Worm (Caenorhabditis elegans) whole organism, L3 larva: ENCODE measurements around the gene R11E3.19.
A peak's percentile ranks its signal among the peaks of the same experiment; 100 is the strongest.

Experiments
- R02D3.7 ChIP-seq: fragments of 150-350 bp; optimal IDR thresholded peaks from 2 replicates; lab custom pipeline; 2014; ENCODE audit warnings: missing biosample characterization, missing genetic modification characterization
- ZK546.5 ChIP-seq: sonication (generic microtip); optimal IDR thresholded peaks from 2 replicates; lab custom pipeline; 2017; ENCODE audit warnings: missing biosample characterization, missing genetic modification characterization
- ama-1 ChIP-seq: fragments of 150-350 bp; optimal IDR thresholded peaks from 2 replicates; lab custom pipeline; 2018
- ceh-16 ChIP-seq: sonication (generic microtip); optimal IDR thresholded peaks from 2 replicates; lab custom pipeline; 2017; ENCODE audit warnings: missing biosample characterization, missing genetic modification characterization
- ceh-28 ChIP-seq: fragments of 150-350 bp; optimal IDR thresholded peaks from 2 replicates; lab custom pipeline; 2014; ENCODE audit warnings: missing biosample characterization, missing genetic modification reagents, missing genetic modification characterization
- ceh-9 ChIP-seq: sonication (generic microtip); optimal IDR thresholded peaks from 2 replicates; lab custom pipeline; 2018; ENCODE audit warnings: missing biosample characterization, missing genetic modification characterization
- daf-12 ChIP-seq: fragments of 150-350 bp; optimal IDR thresholded peaks from 2 replicates; lab custom pipeline; 2014; ENCODE audit warnings: missing biosample characterization, missing genetic modification reagents, missing genetic modification characterization
- egl-27 ChIP-seq: sonication (generic microtip); optimal IDR thresholded peaks from 4 replicates; lab custom pipeline; 2017; ENCODE audit warnings: missing biosample characterization, missing genetic modification reagents, missing genetic modification characterization
- egl-5 ChIP-seq: fragments of 150-350 bp; optimal IDR thresholded peaks from 2 replicates; lab custom pipeline; 2017; ENCODE audit warnings: missing biosample characterization, missing genetic modification reagents, missing genetic modification characterization, inconsistent platforms
- elt-1 ChIP-seq: fragments of 150-350 bp; optimal IDR thresholded peaks from 2 replicates; lab custom pipeline; 2014; ENCODE audit warnings: missing biosample characterization, missing genetic modification characterization
- elt-3 ChIP-seq, 3 experiments: fragments of 150-350 bp in 1 of 3; sonication (generic microtip) in 2 of 3; optimal IDR thresholded peaks; 2 replicates in 2 of 3; 4 replicates in 1 of 3; lab custom pipeline; 2014 to 2017; ENCODE audit warnings: missing biosample characterization in 3 of 3, missing genetic modification characterization in 3 of 3
- eor-1 ChIP-seq, 2 experiments: fragments of 150-350 bp; optimal IDR thresholded peaks; 2 replicates each; lab custom pipeline; 2014 to 2018; ENCODE audit warnings: missing biosample characterization in 2 of 2, missing genetic modification characterization in 2 of 2
- fkh-10 ChIP-seq: sonication (generic microtip); optimal IDR thresholded peaks from 2 replicates; lab custom pipeline; 2017; ENCODE audit warnings: missing biosample characterization, missing genetic modification reagents, missing genetic modification characterization
- jun-1 ChIP-seq: fragments of 150-350 bp; optimal IDR thresholded peaks from 2 replicates; lab custom pipeline; 2014; ENCODE audit warnings: missing biosample characterization, missing genetic modification reagents, missing genetic modification characterization
- lin-15B ChIP-seq: fragments of 150-350 bp; optimal IDR thresholded peaks from 2 replicates; lab custom pipeline; 2014; ENCODE audit warnings: missing biosample characterization, missing genetic modification characterization
- lin-39 ChIP-seq: fragments of 150-350 bp; optimal IDR thresholded peaks from 2 replicates; lab custom pipeline; 2018; ENCODE audit warnings: missing biosample characterization, missing genetic modification reagents, missing genetic modification characterization
- lsy-12 ChIP-seq: sonication (generic microtip); optimal IDR thresholded peaks from 2 replicates; lab custom pipeline; 2016; ENCODE audit warnings: mild to moderate bottlenecking, missing genetic modification characterization, missing compliant biosample characterization
- mdl-1 ChIP-seq: fragments of 150-350 bp; optimal IDR thresholded peaks from 2 replicates; lab custom pipeline; 2014; ENCODE audit warnings: missing biosample characterization, missing genetic modification characterization
- nfya-1 ChIP-seq: sonication (generic microtip); optimal IDR thresholded peaks from 2 replicates; lab custom pipeline; 2017; ENCODE audit warnings: missing genetic modification characterization, mild to moderate bottlenecking, missing compliant biosample characterization, antibody characterized with exemption, moderate library complexity; ENCODE audit not compliant: insufficient read depth
- nhr-12 ChIP-seq: fragments of 150-350 bp; optimal IDR thresholded peaks from 2 replicates; lab custom pipeline; 2014; ENCODE audit warnings: missing biosample characterization, missing genetic modification characterization
- nhr-28 ChIP-seq: fragments of 150-350 bp; optimal IDR thresholded peaks from 2 replicates; lab custom pipeline; 2014; ENCODE audit warnings: missing biosample characterization, missing genetic modification characterization
- nhr-43 ChIP-seq: sonication (generic microtip); optimal IDR thresholded peaks from 2 replicates; lab custom pipeline; 2016; ENCODE audit warnings: mild to moderate bottlenecking, missing genetic modification characterization, missing compliant biosample characterization; ENCODE audit not compliant: poor library complexity, severe bottlenecking
- nhr-67 ChIP-seq: fragments of 150-350 bp; optimal IDR thresholded peaks from 2 replicates; lab custom pipeline; 2014; ENCODE audit warnings: missing biosample characterization, missing genetic modification characterization
- nhr-76 ChIP-seq: fragments of 150-350 bp; sonication (generic microtip); optimal IDR thresholded peaks from 5 replicates; lab custom pipeline; 2014; ENCODE audit warnings: missing biosample characterization, missing genetic modification characterization
- nhr-77 ChIP-seq: fragments of 150-350 bp; optimal IDR thresholded peaks from 2 replicates; lab custom pipeline; 2014; ENCODE audit warnings: missing biosample characterization, missing genetic modification characterization
- pha-4 ChIP-seq: fragments of 150-350 bp; optimal IDR thresholded peaks from 2 replicates; lab custom pipeline; 2014; ENCODE audit warnings: missing biosample characterization, missing genetic modification reagents, missing genetic modification characterization
- pqm-1 ChIP-seq: fragments of 150-350 bp; optimal IDR thresholded peaks from 2 replicates; lab custom pipeline; 2017; ENCODE audit warnings: missing biosample characterization, missing genetic modification characterization, inconsistent platforms
- sea-2 ChIP-seq: fragments of 150-350 bp; sonication (generic microtip); optimal IDR thresholded peaks from 4 replicates; lab custom pipeline; 2014; ENCODE audit warnings: missing biosample characterization, missing genetic modification reagents, missing genetic modification characterization
- skn-1 ChIP-seq: fragments of 150-350 bp; optimal IDR thresholded peaks from 2 replicates; lab custom pipeline; 2014; ENCODE audit warnings: missing biosample characterization, missing genetic modification characterization
- snpc-4 ChIP-seq: fragments of 150-350 bp; optimal IDR thresholded peaks from 2 replicates; lab custom pipeline; 2014; ENCODE audit warnings: missing biosample characterization, missing genetic modification characterization
- tbx-2 ChIP-seq: sonication (generic microtip); optimal IDR thresholded peaks from 2 replicates; lab custom pipeline; 2016; ENCODE audit warnings: mild to moderate bottlenecking, missing genetic modification characterization, missing compliant biosample characterization
- unc-39 ChIP-seq: sonication (generic microtip); optimal IDR thresholded peaks from 4 replicates; lab custom pipeline; 2017; ENCODE audit warnings: missing biosample characterization, missing genetic modification characterization
- unc-62 ChIP-seq: fragments of 150-350 bp; sonication (generic microtip); optimal IDR thresholded peaks from 4 replicates; lab custom pipeline; 2014; ENCODE audit warnings: missing biosample characterization, missing genetic modification reagents, missing genetic modification characterization
- zag-1 ChIP-seq: fragments of 150-350 bp; optimal IDR thresholded peaks from 2 replicates; lab custom pipeline; 2014; ENCODE audit warnings: missing biosample characterization, missing genetic modification characterization
- ztf-11 ChIP-seq: fragments of 150-350 bp; optimal IDR thresholded peaks from 2 replicates; lab custom pipeline; 2014; ENCODE audit warnings: missing biosample characterization, missing genetic modification characterization

The R11E3.19 gene

ce11 chrIV:4776501-4776900 is 600 bp upstream of the R11E3.19 start:
- TF ChIP-seq ama-1 (lab: Kevin White, UChicago), result no peak
- TF ChIP-seq nfya-1 (tag; lab: Kevin White, UChicago), result peak; percentile 94

DNA sequence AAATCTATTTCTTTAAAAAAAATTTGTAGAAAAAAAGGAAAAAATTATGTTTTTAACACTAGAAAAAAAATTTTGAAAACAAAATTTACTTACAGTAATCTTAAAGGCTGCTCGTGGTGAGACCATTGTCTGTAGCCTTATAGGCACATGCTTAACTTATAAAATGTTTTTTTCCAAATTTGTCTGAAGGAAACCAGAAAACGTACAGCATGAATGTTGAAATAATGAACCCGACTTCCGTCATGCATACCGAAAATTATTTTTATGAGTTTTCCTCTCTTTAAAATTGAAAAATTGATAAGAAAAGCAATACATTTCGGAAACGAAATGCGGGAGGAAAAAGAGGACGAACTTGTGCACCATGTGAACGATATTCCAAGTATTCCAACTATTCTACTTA is 4.1 kb downstream of the R11E3.19 start, which contains the start of gene R11E3.2:
Gene R11E3.2, plus strand, starts transcription at position 301 of the 400 bp plus-strand sequence.
- TF ChIP-seq elt-1, result no peak
- no peak for TF ChIP-seq mdl-1 (tag; lab: Kevin White, UChicago)
- TF ChIP-seq egl-27 (tag; lab: Kevin White, UChicago), result no peak

- TF ChIP-seq unc-39 (tag; lab: Kevin White, UChicago) (no peak), ceh-16 (no peak), eor-1 (tag; optimal IDR thresholded peaks at IDR 0.05; lab: Kevin White, UChicago) (no peak), snpc-4 (tag; lab: Kevin White, UChicago) (no peak), nhr-67 (tag; lab: Kevin White, UChicago) (no peak), pqm-1 (tag; lab: Kevin White, UChicago) (no peak), ZK546.5 (tag; lab: Kevin White, UChicago) (no peak), ceh-9 (tag; lab: Kevin White, UChicago) (no peak), egl-5 (tag; lab: Kevin White, UChicago) (no peak), ama-1 (lab: Kevin White, UChicago) (no peak), daf-12 (tag; lab: Kevin White, UChicago) (no peak), fkh-10 (no peak), nhr-12 (no peak), zag-1 (no peak), unc-62 (GFP tag; lab: Kevin White, UChicago) (no peak), lin-15B (tag; lab: Kevin White, UChicago) (no peak), ceh-28 (no peak), nhr-77 (tag; lab: Kevin White, UChicago) (no peak), R02D3.7 (no peak)
- TF ChIP-seq, all 47 proteins: peak for 0
Measured at ce11 chrIV:4764422-4764821, 11.5 kb downstream of the R11E3.19 start, which contains the start of gene npp-26. Gene npp-26 (plus strand): TSS chrIV:4764722.

DNA sequence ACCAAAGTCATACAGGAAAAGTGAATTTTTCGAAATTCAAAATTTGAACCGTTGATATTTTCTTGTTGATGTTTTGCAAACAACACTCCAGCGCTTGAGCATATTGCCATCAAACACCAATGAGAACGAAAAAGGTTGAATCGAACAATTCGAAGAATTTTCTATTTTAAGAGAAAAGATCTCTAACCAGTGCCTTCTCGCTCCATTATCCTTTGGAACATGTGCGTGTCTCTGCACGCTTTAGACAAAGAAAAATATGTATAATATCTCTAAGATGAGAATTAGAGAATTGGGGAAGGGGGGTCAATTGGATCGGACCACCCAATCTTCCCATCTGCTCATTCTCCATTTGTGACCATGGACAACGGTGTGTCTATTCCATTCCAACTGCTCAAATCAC is 12.1 kb downstream of the R11E3.19 start, which contains the start of gene Y17G9B.2:
Gene Y17G9B.2, plus strand, starts transcription at position 301 of the 400 bp plus-strand sequence.
- TF ChIP-seq ztf-11 (tag; lab: Kevin White, UChicago) (no peak), daf-12 (tag; lab: Kevin White, UChicago) (no peak), fkh-10 (no peak), elt-3 (tag; optimal IDR thresholded peaks at IDR 0.05; lab: Kevin White, UChicago) (no peak), lin-39 (tag; lab: Kevin White, UChicago) (no peak), ZK546.5 (tag; lab: Kevin White, UChicago) (no peak), sea-2 (GFP tag; lab: Kevin White, UChicago) (no peak), ama-1 (lab: Kevin White, UChicago) (no peak), pha-4 (tag; lab: Kevin White, UChicago) (no peak)

DNA sequence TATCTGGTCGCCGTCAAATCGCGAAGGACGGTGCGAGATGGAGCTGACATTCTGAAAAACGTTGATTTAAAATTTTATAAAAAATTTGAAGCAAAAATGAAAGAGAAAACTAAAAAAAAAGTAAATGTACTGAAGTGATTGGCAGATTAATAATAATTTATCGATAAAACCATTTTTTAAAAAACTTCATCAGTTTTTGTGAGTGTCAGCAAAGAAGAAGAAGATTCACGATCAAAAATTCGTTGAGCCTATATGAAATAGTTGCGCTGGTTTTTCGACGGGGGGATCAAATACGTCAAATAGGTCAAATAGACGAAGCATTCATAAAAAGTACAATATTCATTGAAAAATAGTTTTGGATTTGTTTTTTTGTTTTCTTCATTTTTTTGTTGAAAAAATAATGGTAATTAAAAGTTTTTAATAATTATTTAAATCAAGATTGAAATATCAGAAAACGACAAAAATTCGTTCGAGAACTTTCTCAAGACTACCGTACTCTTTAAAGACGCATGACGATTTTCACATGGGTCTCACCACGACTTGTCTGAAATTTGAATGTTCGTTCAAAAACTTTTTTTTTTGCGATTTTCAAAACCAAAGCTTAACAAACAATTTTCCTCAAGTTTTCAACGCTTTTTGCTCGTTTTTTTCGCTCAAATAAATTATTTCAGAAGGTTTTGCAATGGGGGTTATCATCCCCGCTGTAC is 15.4 kb downstream of the R11E3.19 start, which contains the start of the genes memi-1 and cyp-31A3:
Gene memi-1, minus strand, starts transcription at position 51 of the 707 bp plus-strand sequence.
Gene cyp-31A3, plus strand, starts transcription at position 672 of the 707 bp plus-strand sequence.
- TF ChIP-seq zag-1 (no peak), ceh-28 (no peak), snpc-4 (tag; lab: Kevin White, UChicago) (no peak), ama-1 (lab: Kevin White, UChicago) (no peak), nhr-28 (tag; lab: Kevin White, UChicago) (no peak), nhr-67 (tag; lab: Kevin White, UChicago) (no peak), mdl-1 (tag; lab: Kevin White, UChicago) (no peak), pqm-1 (tag; lab: Kevin White, UChicago) (no peak), eor-1 (tag; optimal IDR thresholded peaks at IDR 0.05; lab: Kevin White, UChicago) (no peak), daf-12 (tag; lab: Kevin White, UChicago) (no peak), nhr-43 (tag; lab: Kevin White, UChicago) (no peak), tbx-2 (no peak), lsy-12 (tag; lab: Kevin White, UChicago) (no peak), ceh-9 (tag; lab: Kevin White, UChicago) (no peak), skn-1 (no peak), nhr-12 (no peak), nhr-76 (tag; lab: Kevin White, UChicago) (no peak), jun-1 (tag; lab: Kevin White, UChicago) (no peak)
